Worm (Caenorhabditis elegans) whole organism, L3 larva: Measurements from ENCODE around the gene hipr-1.

Experiments
- R02D3.7 ChIP-seq: fragments of 150-350 bp; optimal IDR thresholded peaks from 2 replicates; lab custom pipeline; 2014; ENCODE audit warnings: missing biosample characterization, missing genetic modification characterization
- ama-1 ChIP-seq: fragments of 150-350 bp; optimal IDR thresholded peaks from 2 replicates; lab custom pipeline; 2018
- ceh-16 ChIP-seq: sonication (generic microtip); optimal IDR thresholded peaks from 2 replicates; lab custom pipeline; 2017; ENCODE audit warnings: missing biosample characterization, missing genetic modification characterization
- ceh-82 ChIP-seq: fragments of 150-350 bp; optimal IDR thresholded peaks from 2 replicates; lab custom pipeline; 2014; ENCODE audit warnings: missing biosample characterization, missing genetic modification characterization
- ceh-9 ChIP-seq: sonication (generic microtip); optimal IDR thresholded peaks from 2 replicates; lab custom pipeline; 2018; ENCODE audit warnings: missing biosample characterization, missing genetic modification characterization
- egl-27 ChIP-seq: sonication (generic microtip); optimal IDR thresholded peaks from 4 replicates; lab custom pipeline; 2017; ENCODE audit warnings: missing biosample characterization, missing genetic modification reagents, missing genetic modification characterization
- elt-1 ChIP-seq: fragments of 150-350 bp; optimal IDR thresholded peaks from 2 replicates; lab custom pipeline; 2014; ENCODE audit warnings: missing biosample characterization, missing genetic modification characterization
- elt-2 ChIP-seq: sonication (generic microtip); optimal IDR thresholded peaks from 2 replicates; lab custom pipeline; 2016; ENCODE audit warnings: missing genetic modification reagents, mild to moderate bottlenecking, missing genetic modification characterization, missing compliant biosample characterization
- elt-3 ChIP-seq, 3 experiments: fragments of 150-350 bp in 1 of 3; sonication (generic microtip) in 2 of 3; optimal IDR thresholded peaks; 2 replicates in 2 of 3; 4 replicates in 1 of 3; lab custom pipeline; 2014 to 2017; ENCODE audit warnings: missing biosample characterization in 3 of 3, missing genetic modification characterization in 3 of 3
- fkh-2 ChIP-seq: fragments of 150-350 bp; optimal IDR thresholded peaks from 2 replicates; lab custom pipeline; 2014; ENCODE audit warnings: missing biosample characterization, missing genetic modification reagents, missing genetic modification characterization
- hmg-11 ChIP-seq: sonication (generic microtip); optimal IDR thresholded peaks from 2 replicates; lab custom pipeline; 2016; ENCODE audit warnings: missing genetic modification characterization, missing compliant biosample characterization
- lsy-12 ChIP-seq: sonication (generic microtip); optimal IDR thresholded peaks from 2 replicates; lab custom pipeline; 2016; ENCODE audit warnings: mild to moderate bottlenecking, missing genetic modification characterization, missing compliant biosample characterization
- nhr-11 ChIP-seq: fragments of 150-350 bp; optimal IDR thresholded peaks from 2 replicates; lab custom pipeline; 2014; ENCODE audit warnings: missing biosample characterization, missing genetic modification characterization
- nhr-12 ChIP-seq: fragments of 150-350 bp; optimal IDR thresholded peaks from 2 replicates; lab custom pipeline; 2014; ENCODE audit warnings: missing biosample characterization, missing genetic modification characterization
- nhr-23 ChIP-seq: fragments of 150-350 bp; optimal IDR thresholded peaks from 2 replicates; lab custom pipeline; 2014; ENCODE audit warnings: missing biosample characterization, missing genetic modification reagents, missing genetic modification characterization
- nhr-237 ChIP-seq: fragments of 150-350 bp; optimal IDR thresholded peaks from 2 replicates; lab custom pipeline; 2014; ENCODE audit warnings: missing biosample characterization, missing genetic modification characterization
- nhr-67 ChIP-seq: fragments of 150-350 bp; optimal IDR thresholded peaks from 2 replicates; lab custom pipeline; 2014; ENCODE audit warnings: missing biosample characterization, missing genetic modification characterization
- pha-4 ChIP-seq: fragments of 150-350 bp; optimal IDR thresholded peaks from 2 replicates; lab custom pipeline; 2014; ENCODE audit warnings: missing biosample characterization, missing genetic modification reagents, missing genetic modification characterization
- snpc-4 ChIP-seq: fragments of 150-350 bp; optimal IDR thresholded peaks from 2 replicates; lab custom pipeline; 2014; ENCODE audit warnings: missing biosample characterization, missing genetic modification characterization
- zag-1 ChIP-seq: fragments of 150-350 bp; optimal IDR thresholded peaks from 2 replicates; lab custom pipeline; 2014; ENCODE audit warnings: missing biosample characterization, missing genetic modification characterization

Gene hipr-1

DNA sequence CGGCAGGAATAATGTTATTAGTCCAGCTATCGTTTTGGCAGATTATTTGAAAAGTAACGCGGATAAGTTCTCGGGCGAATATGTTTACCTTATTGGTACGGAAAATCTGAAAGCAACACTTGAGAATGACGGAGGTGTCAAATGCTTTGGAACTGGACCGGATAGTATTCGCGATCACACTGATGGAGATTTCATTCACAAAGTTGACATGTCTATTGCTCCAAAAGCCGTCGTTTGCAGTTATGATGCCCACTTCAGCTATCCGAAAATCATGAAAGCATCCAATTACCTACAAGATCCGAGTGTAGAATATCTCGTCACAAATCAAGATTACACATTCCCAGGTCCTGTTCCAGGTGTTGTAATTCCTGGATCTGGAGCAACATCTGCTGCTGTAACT lies 53.4 kb downstream of the hipr-1 start:
- TF ChIP-seq nhr-11 (tag; lab: Kevin White, UChicago) (no peak), zag-1 (tag; lab: Kevin White, UChicago) (no peak), nhr-67 (tag; lab: Kevin White, UChicago) (no peak), elt-3 (tag; optimal IDR thresholded peaks at IDR 0.05; lab: Kevin White, UChicago) (no peak), lsy-12 (tag; lab: Kevin White, UChicago) (no peak), nhr-23 (tag; lab: Kevin White, UChicago) (no peak), ceh-16 (tag; lab: Kevin White, UChicago) (no peak), elt-2 (tag; lab: Kevin White, UChicago) (no peak), ceh-9 (no peak), fkh-2 (no peak), R02D3.7 (tag; lab: Kevin White, UChicago) (no peak), pha-4 (no peak), ceh-82 (tag; lab: Kevin White, UChicago) (no peak), nhr-12 (tag; lab: Kevin White, UChicago) (no peak), egl-27 (tag; lab: Kevin White, UChicago) (no peak), elt-1 (no peak), nhr-237 (no peak), ama-1 (lab: Kevin White, UChicago) (no peak), hmg-11 (tag; lab: Kevin White, UChicago) (no peak), snpc-4 (tag; lab: Kevin White, UChicago) (no peak)
